Worm (Caenorhabditis elegans) whole organism, L1 larva: ENCODE measurements around the gene snf-9.

Experiments used
- dpl-1 ChIP-seq, 3 experiments: fragments of 150-350 bp in 2 of 3; sonication (generic microtip) in 1 of 3; optimal IDR thresholded peaks; 2 replicates each; lab custom pipeline; 2014 to 2017; ENCODE audit warnings: missing biosample characterization in 3 of 3, missing genetic modification characterization in 3 of 3, missing genetic modification reagents in 3 of 3
- elt-3 ChIP-seq, 6 experiments: fragments of 150-350 bp in 1 of 6; sonication (generic microtip); optimal IDR thresholded peaks; 2 replicates each; lab custom pipeline; 2017 to 2018; ENCODE audit warnings: missing biosample characterization in 6 of 6, missing genetic modification characterization in 6 of 6, inconsistent platforms in 1 of 6
- jun-1 ChIP-seq: fragments of 150-350 bp; optimal IDR thresholded peaks from 2 replicates; lab custom pipeline; 2014; ENCODE audit warnings: missing biosample characterization, missing genetic modification reagents, missing genetic modification characterization
- lin-15B ChIP-seq: fragments of 150-350 bp; sonication (generic microtip); optimal IDR thresholded peaks from 3 replicates; lab custom pipeline; 2014; ENCODE audit warnings: missing biosample characterization, missing genetic modification characterization
- lin-39 ChIP-seq: fragments of 150-350 bp; optimal IDR thresholded peaks from 2 replicates; lab custom pipeline; 2014; ENCODE audit warnings: missing biosample characterization, missing genetic modification reagents, missing genetic modification characterization
- lsy-2 ChIP-seq, 2 experiments: fragments of 150-350 bp; optimal IDR thresholded peaks; 2 replicates each; lab custom pipeline; 2014; ENCODE audit warnings: missing biosample characterization in 2 of 2, missing genetic modification characterization in 2 of 2
- nhr-28 ChIP-seq: fragments of 150-350 bp; optimal IDR thresholded peaks from 2 replicates; lab custom pipeline; 2014; ENCODE audit warnings: missing biosample characterization, missing genetic modification characterization
- nhr-76 ChIP-seq: sonication (generic microtip); optimal IDR thresholded peaks from 2 replicates; lab custom pipeline; 2017; ENCODE audit warnings: missing biosample characterization, missing genetic modification characterization
- nhr-77 ChIP-seq: fragments of 150-350 bp; optimal IDR thresholded peaks from 2 replicates; lab custom pipeline; 2014; ENCODE audit warnings: missing biosample characterization, missing genetic modification characterization
- pag-3 ChIP-seq: sonication (generic microtip); optimal IDR thresholded peaks from 2 replicates; lab custom pipeline; 2017; ENCODE audit warnings: missing genetic modification characterization, mild to moderate bottlenecking, missing compliant biosample characterization, antibody characterized with exemption, borderline replicate concordance; ENCODE audit not compliant: insufficient read depth
- unc-86 ChIP-seq: sonication (generic microtip); optimal IDR thresholded peaks from 2 replicates; lab custom pipeline; 2016; ENCODE audit warnings: missing genetic modification characterization, missing compliant biosample characterization
- zag-1 ChIP-seq: fragments of 150-350 bp; optimal IDR thresholded peaks from 2 replicates; lab custom pipeline; 2014; ENCODE audit warnings: missing biosample characterization, missing genetic modification characterization
- ztf-11 ChIP-seq, 2 experiments: sonication (generic microtip); optimal IDR thresholded peaks; 2 replicates each; lab custom pipeline; 2016 to 2017; ENCODE audit warnings: missing genetic modification characterization in 2 of 2, missing biosample characterization in 1 of 2, missing compliant biosample characterization in 1 of 2

DNA sequence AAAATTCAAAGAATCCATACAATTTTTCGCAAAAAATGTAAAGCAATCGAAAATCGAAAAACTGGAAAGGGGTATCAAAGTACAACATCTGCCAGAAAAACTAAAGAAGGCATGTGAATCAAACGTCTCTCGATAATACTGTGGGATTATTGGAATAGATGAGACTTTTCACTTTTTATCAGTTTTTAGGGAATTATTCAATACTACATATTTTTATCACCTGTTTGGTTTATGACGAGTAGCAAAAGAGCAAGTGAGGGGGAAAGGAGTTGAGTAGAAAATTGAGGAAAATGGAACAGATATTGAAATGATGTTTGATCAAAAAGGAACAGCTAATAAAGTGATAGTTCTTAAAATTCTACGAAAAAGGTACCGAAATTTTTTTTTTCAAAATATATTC lies 18.9 kb upstream of the snf-9 start:
- no peak for TF ChIP-seq nhr-28
- TF ChIP-seq lin-15B: no peak
- TF ChIP-seq unc-86 (tag; lab: Kevin White, UChicago): no peak
- no peak for TF ChIP-seq jun-1 (tag; lab: Kevin White, UChicago)
- no peak for TF ChIP-seq nhr-76 (tag; lab: Kevin White, UChicago)
- TF ChIP-seq lsy-2 (tag; optimal IDR thresholded peaks at IDR 0.05; lab: Kevin White, UChicago): no peak
- TF ChIP-seq ztf-11 (tag; optimal IDR thresholded peaks at IDR 0.05; lab: Kevin White, UChicago): no peak
- no peak for TF ChIP-seq nhr-77
- TF ChIP-seq pag-3 (tag; lab: Kevin White, UChicago): no peak
- no peak for TF ChIP-seq dpl-1 (GFP tag; optimal IDR thresholded peaks at IDR 0.05; lab: Kevin White, UChicago)
- no peak for TF ChIP-seq elt-3 (tag; optimal IDR thresholded peaks at IDR 0.05; lab: Kevin White, UChicago)
- no peak for TF ChIP-seq zag-1
- TF ChIP-seq lin-39 (tag; lab: Kevin White, UChicago): no peak
